Fruit fly (Drosophila melanogaster): Measurements from ENCODE around the gene CG15892.
A peak's percentile ranks its signal among the peaks of the same experiment; 100 is the strongest.

CG15892 gene

DNA sequence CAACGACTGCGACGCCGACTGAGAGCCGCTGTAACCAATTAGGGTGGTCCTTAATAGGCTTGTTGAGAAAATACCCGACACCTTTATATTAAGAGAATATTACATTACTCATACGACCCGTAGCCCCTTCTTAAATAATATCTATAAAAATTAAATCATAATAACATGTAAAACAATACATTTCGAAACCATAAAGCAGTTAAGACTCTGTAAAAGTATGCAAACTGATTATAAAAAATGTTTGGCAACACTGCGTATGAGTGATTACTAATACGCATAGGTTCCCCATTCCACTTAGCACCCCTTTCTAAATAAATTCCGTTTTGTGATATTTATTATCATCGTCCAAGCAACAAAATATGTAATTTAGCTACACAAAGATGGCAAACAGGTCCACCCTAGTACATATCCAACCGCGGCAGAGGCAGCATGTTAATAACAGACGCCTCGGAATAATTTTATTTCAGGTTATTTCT, 46.5 kb upstream of the CG15892 start (continued):
- no peak for TF ChIP-seq ara (GFP tag; IDR thresholded peaks at IDR 0.05)
- TF ChIP-seq MESR4 (GFP tag; optimal IDR thresholded peaks at IDR 0.05): no peak
- peak; percentile 61 for TF ChIP-seq az2 (GFP tag; optimal IDR thresholded peaks at IDR 0.05)
- TF ChIP-seq Lhr (GFP tag; optimal IDR thresholded peaks at IDR 0.05): peak; percentile 38
- TF ChIP-seq Spps (tag; optimal IDR thresholded peaks at IDR 0.05): peak; percentile 24
- TF ChIP-seq CG4328 (GFP tag; optimal IDR thresholded peaks at IDR 0.05): peak; percentile 82
- peak; percentile 62; the same call in 1 of the 3 replicates for TF ChIP-seq ase (GFP tag; IDR thresholded peaks at IDR 0.05)
- TF ChIP-seq CG10209 (GFP tag; optimal IDR thresholded peaks at IDR 0.05): peak; percentile 79
- TF ChIP-seq CG2116 (GFP tag; optimal IDR thresholded peaks at IDR 0.05): peak; percentile 33
- peak; percentile 76 for TF ChIP-seq CG13775 (GFP tag; optimal IDR thresholded peaks at IDR 0.05)
- no peak for TF ChIP-seq tna (GFP tag; IDR thresholded peaks at IDR 0.05; ENCODE audit: partially characterized antibody)
- no peak for TF ChIP-seq sd (tag; optimal IDR thresholded peaks at IDR 0.05)
- no peak for TF ChIP-seq Dfd (GFP tag; optimal IDR thresholded peaks at IDR 0.05)
- TF ChIP-seq CG17568 (GFP tag; optimal IDR thresholded peaks at IDR 0.05): peak; percentile 75
- peak; percentile 57 for TF ChIP-seq CG6683 (GFP tag; optimal IDR thresholded peaks at IDR 0.05)
- TF ChIP-seq CG17328 (GFP tag; IDR thresholded peaks at IDR 0.05): no peak
- no peak for TF ChIP-seq CG16779 (GFP tag; IDR thresholded peaks at IDR 0.05)
- TF ChIP-seq C15 (GFP tag; IDR thresholded peaks at IDR 0.05): no peak
- no peak for TF ChIP-seq CG6791 (GFP tag; IDR thresholded peaks at IDR 0.05; ENCODE audit: partially characterized antibody)
- peak; percentile 57 for TF ChIP-seq CG10654 (GFP tag; optimal IDR thresholded peaks at IDR 0.05)
- peak; percentile 43 for TF ChIP-seq CG16815 (GFP tag; optimal IDR thresholded peaks at IDR 0.05)
- TF ChIP-seq CG15514 (GFP tag; optimal IDR thresholded peaks at IDR 0.05): peak; percentile 58
- peak; percentile 8 for TF ChIP-seq YL-1 (GFP tag; optimal IDR thresholded peaks at IDR 0.05)
- peak; percentile 83 for TF ChIP-seq CG13296 (GFP tag; optimal IDR thresholded peaks at IDR 0.05)
- TF ChIP-seq zfh1 (GFP tag; IDR thresholded peaks at IDR 0.05): 0 out of 3 replicates have a peak, but pooled peaks have one; percentile 38
- 0 out of 2 replicates have a peak, but pooled peaks have one; percentile 16 for TF ChIP-seq dimm (GFP tag; IDR thresholded peaks at IDR 0.05)
- peak; percentile 49; the same call in 1 of the 2 replicates for TF ChIP-seq CG31224 (GFP tag; IDR thresholded peaks at IDR 0.05)
- TF ChIP-seq Antp (GFP tag; optimal IDR thresholded peaks at IDR 0.05): peak; percentile 3
- no peak for TF ChIP-seq CG11456 (GFP tag; IDR thresholded peaks at IDR 0.05)
- TF ChIP-seq B-H2 (GFP tag; optimal IDR thresholded peaks at IDR 0.05): peak; percentile 52
- peak; percentile 69; the same call in 2 of the 3 replicates for TF ChIP-seq row (GFP tag; IDR thresholded peaks at IDR 0.05)
- peak; percentile 84 for TF ChIP-seq CG2712 (tag; optimal IDR thresholded peaks at IDR 0.05)
- no peak for TF ChIP-seq CG31388 (GFP tag; optimal IDR thresholded peaks at IDR 0.05)
- peak; percentile 49 for TF ChIP-seq zfh2 (GFP tag; optimal IDR thresholded peaks at IDR 0.05)
- peak; percentile 82 for TF ChIP-seq org-1 (GFP tag; optimal IDR thresholded peaks at IDR 0.05)
- peak; percentile 66 for TF ChIP-seq CG2120 (GFP tag; optimal IDR thresholded peaks at IDR 0.05)
- TF ChIP-seq Sin3A (optimal IDR thresholded peaks at IDR 0.05): no peak
- TF ChIP-seq CG18011 (GFP tag; optimal IDR thresholded peaks at IDR 0.05): peak; percentile 72
- peak; percentile 50 for TF ChIP-seq CG3407 (GFP tag; optimal IDR thresholded peaks at IDR 0.05)
- no peak for TF ChIP-seq CG15073 (GFP tag; optimal IDR thresholded peaks at IDR 0.05)
- peak; percentile 66 for TF ChIP-seq CG9932 (GFP tag; IDR thresholded peaks at IDR 0.05)
- TF ChIP-seq pan (optimal IDR thresholded peaks at IDR 0.05): no peak
- TF ChIP-seq pan (GFP tag; optimal IDR thresholded peaks at IDR 0.05 in 1 of 2, IDR thresholded peaks at IDR 0.05 in 1 of 2): peak in 1 of 2 experiments; percentile 38
- peak; percentile 88 for TF ChIP-seq CG11504 (tag; optimal IDR thresholded peaks at IDR 0.05)
- no peak for TF ChIP-seq sc (optimal IDR thresholded peaks at IDR 0.05)
- peak; percentile 54 for TF ChIP-seq sc (GFP tag; optimal IDR thresholded peaks at IDR 0.05)
- TF ChIP-seq Ssrp (tag; optimal IDR thresholded peaks at IDR 0.05): peak; percentile 71
- TF ChIP-seq scrt (GFP tag; optimal IDR thresholded peaks at IDR 0.05): peak; percentile 74
- peak; percentile 77 for TF ChIP-seq PHDP (tag; optimal IDR thresholded peaks at IDR 0.05)
- peak; percentile 34 for TF ChIP-seq CG30020 (tag; optimal IDR thresholded peaks at IDR 0.05)
- peak; percentile 41 for TF ChIP-seq ems (GFP tag; optimal IDR thresholded peaks at IDR 0.05)
